Worm (Caenorhabditis elegans) whole organism, young adult: Measurements from ENCODE around the gene hlh-11.

Experiments used
- B0261.1 ChIP-seq: sonication (generic microtip); optimal IDR thresholded peaks from 2 replicates; lab custom pipeline; 2016; ENCODE audit warnings: mild to moderate bottlenecking, missing genetic modification characterization, moderate library complexity, missing compliant biosample characterization
- F39B2.1 ChIP-seq: fragments of 200-800 bp; sonication (Bioruptor generic); IDR thresholded peaks from 2 replicates; pipeline ENCODE4 v1.3.6; 2022; ENCODE audit warnings: missing genetic modification reagents, missing genetic modification characterization, missing compliant biosample characterization
- F57A8.1 ChIP-seq: fragments of 200-800 bp; sonication (Bioruptor generic); optimal IDR thresholded peaks from 2 replicates; lab custom pipeline; 2018; ENCODE audit warnings: mild to moderate bottlenecking, missing genetic modification characterization, moderate library complexity, missing compliant biosample characterization
- F57C9.4 ChIP-seq: sonication (generic microtip); optimal IDR thresholded peaks from 2 replicates; lab custom pipeline; 2017; ENCODE audit warnings: mild to moderate bottlenecking, missing genetic modification characterization, missing compliant biosample characterization
- T07F8.4 ChIP-seq: sonication (generic microtip); optimal IDR thresholded peaks from 2 replicates; lab custom pipeline; 2016; ENCODE audit warnings: mild to moderate bottlenecking, missing genetic modification characterization, moderate library complexity, missing compliant biosample characterization
- T26A5.8 ChIP-seq: sonication (generic microtip); optimal IDR thresholded peaks from 2 replicates; lab custom pipeline; 2016; ENCODE audit warnings: missing genetic modification characterization, missing compliant biosample characterization
- Y53G8AR.9 ChIP-seq: fragments of 200-800 bp; sonication (Bioruptor generic); conservative IDR thresholded peaks from 2 replicates; pipeline ENCODE4 v1.3.6; 2022; ENCODE audit warnings: missing genetic modification reagents, missing genetic modification characterization, missing compliant biosample characterization
- Y95B8A.8 ChIP-seq: fragments of 200-800 bp; sonication (Bioruptor generic); IDR thresholded peaks from 2 replicates; pipeline ENCODE4 v1.3.6; 2022; ENCODE audit warnings: missing genetic modification reagents, missing genetic modification characterization, missing compliant biosample characterization
- attf-5 ChIP-seq: fragments of 200-800 bp; sonication (Bioruptor generic); optimal IDR thresholded peaks from 2 replicates; lab custom pipeline; 2018; ENCODE audit warnings: mild to moderate bottlenecking, missing genetic modification characterization, missing compliant biosample characterization
- attf-6 ChIP-seq: fragments of 200-800 bp; sonication (Bioruptor generic); IDR thresholded peaks from 2 replicates; pipeline ENCODE4 v1.3.6; 2022; ENCODE audit warnings: missing genetic modification reagents, missing genetic modification characterization, missing compliant biosample characterization
- bed-2 ChIP-seq: fragments of 200-800 bp; sonication (Bioruptor generic); IDR thresholded peaks from 2 replicates; pipeline ENCODE4 v1.3.6; 2022; ENCODE audit warnings: missing genetic modification reagents, missing genetic modification characterization, missing compliant biosample characterization
- ceh-100 ChIP-seq: fragments of 200-800 bp; sonication (Bioruptor generic); IDR thresholded peaks from 2 replicates; pipeline ENCODE4 v1.3.6; 2022; ENCODE audit warnings: missing genetic modification reagents, missing genetic modification characterization, missing compliant biosample characterization
- ceh-27 ChIP-seq: fragments of 200-800 bp; sonication (Bioruptor generic); optimal IDR thresholded peaks from 2 replicates; lab custom pipeline; 2018; ENCODE audit warnings: mild to moderate bottlenecking, missing genetic modification characterization, moderate library complexity, missing compliant biosample characterization
- ceh-79 ChIP-seq: sonication (generic microtip); optimal IDR thresholded peaks from 2 replicates; lab custom pipeline; 2017; ENCODE audit warnings: mild to moderate bottlenecking, missing genetic modification characterization, missing compliant biosample characterization
- ceh-91 ChIP-seq: fragments of 200-800 bp; sonication (Bioruptor generic); IDR thresholded peaks from 2 replicates; pipeline ENCODE4 v1.3.6; 2022; ENCODE audit warnings: missing genetic modification reagents, missing genetic modification characterization, missing compliant biosample characterization
- chd-7 ChIP-seq: sonication (generic microtip); optimal IDR thresholded peaks from 2 replicates; lab custom pipeline; 2016; ENCODE audit warnings: mild to moderate bottlenecking, missing genetic modification characterization, moderate library complexity, missing compliant biosample characterization
- egl-18 ChIP-seq: fragments of 200-800 bp; sonication (Bioruptor generic); IDR thresholded peaks from 2 replicates; pipeline ENCODE4 v1.3.6; 2022; ENCODE audit warnings: missing genetic modification reagents, missing genetic modification characterization, missing compliant biosample characterization
- ekl-4 ChIP-seq: fragments of 200-800 bp; sonication (Bioruptor generic); IDR thresholded peaks from 2 replicates; pipeline ENCODE4 v1.3.6; 2022; ENCODE audit warnings: missing genetic modification reagents, missing genetic modification characterization, missing compliant biosample characterization
- gei-17 ChIP-seq: fragments of 200-800 bp; sonication (Bioruptor generic); optimal IDR thresholded peaks from 2 replicates; lab custom pipeline; 2018; ENCODE audit warnings: mild to moderate bottlenecking, missing genetic modification characterization, missing compliant biosample characterization
- hmg-20 ChIP-seq: fragments of 200-800 bp; sonication (Bioruptor generic); IDR thresholded peaks from 2 replicates; pipeline ENCODE4 v1.3.6; 2022; ENCODE audit warnings: missing genetic modification reagents, missing genetic modification characterization, missing compliant biosample characterization
- hrde-1 ChIP-seq: sonication (generic microtip); optimal IDR thresholded peaks from 2 replicates; lab custom pipeline; 2016; ENCODE audit warnings: missing genetic modification characterization, mild to moderate bottlenecking, missing compliant biosample characterization, moderate library complexity, missing genotype, missing genetic modification reagents, borderline replicate concordance
- lag-1 ChIP-seq: fragments of 200-800 bp; sonication (Bioruptor generic); IDR thresholded peaks from 2 replicates; pipeline ENCODE4 v1.3.6; 2022; ENCODE audit warnings: missing genetic modification reagents, missing genetic modification characterization, missing compliant biosample characterization
- lin-26 ChIP-seq: fragments of 200-800 bp; sonication (Bioruptor generic); IDR thresholded peaks from 2 replicates; pipeline ENCODE4 v1.3.6; 2022; ENCODE audit warnings: missing genetic modification reagents, missing genetic modification characterization, missing compliant biosample characterization
- lin-40 ChIP-seq: sonication (generic microtip); optimal IDR thresholded peaks from 2 replicates; lab custom pipeline; 2016; ENCODE audit warnings: missing genetic modification characterization, mild to moderate bottlenecking, missing compliant biosample characterization, missing genotype, missing genetic modification reagents
- lsy-27 ChIP-seq: sonication (generic microtip); optimal IDR thresholded peaks from 2 replicates; lab custom pipeline; 2017; ENCODE audit warnings: missing genetic modification characterization, mild to moderate bottlenecking, missing compliant biosample characterization, antibody characterized with exemption, missing genotype, borderline replicate concordance; ENCODE audit not compliant: insufficient read depth
- madf-3 ChIP-seq: fragments of 200-800 bp; sonication (Bioruptor generic); IDR thresholded peaks from 2 replicates; pipeline ENCODE4 v1.3.6; 2022; ENCODE audit warnings: missing genetic modification reagents, missing genetic modification characterization, missing compliant biosample characterization
- mel-28 ChIP-seq: sonication (generic microtip); optimal IDR thresholded peaks from 2 replicates; lab custom pipeline; 2016; ENCODE audit warnings: borderline replicate concordance, mild to moderate bottlenecking, missing genetic modification characterization, missing compliant biosample characterization
- nfyb-1 ChIP-seq: fragments of 200-800 bp; sonication (Bioruptor generic); IDR thresholded peaks from 2 replicates; pipeline ENCODE4 v1.3.6; 2022; ENCODE audit warnings: missing genetic modification reagents, missing genetic modification characterization, missing compliant biosample characterization
- nhr-120 ChIP-seq: fragments of 200-800 bp; sonication (Bioruptor generic); IDR thresholded peaks from 2 replicates; pipeline ENCODE4 v1.3.6; 2022; ENCODE audit warnings: missing genetic modification characterization, missing compliant biosample characterization
- nhr-27 ChIP-seq: fragments of 200-800 bp; sonication (Bioruptor generic); optimal IDR thresholded peaks from 2 replicates; lab custom pipeline; 2018; ENCODE audit warnings: mild to moderate bottlenecking, missing genetic modification characterization, moderate library complexity, missing compliant biosample characterization
- nhr-80 ChIP-seq: sonication (generic microtip); optimal IDR thresholded peaks from 2 replicates; lab custom pipeline; 2016; ENCODE audit warnings: missing genetic modification characterization, missing compliant biosample characterization
- rcor-1 ChIP-seq: fragments of 200-800 bp; sonication (Bioruptor generic); IDR thresholded peaks from 2 replicates; pipeline ENCODE4 v1.3.6; 2022; ENCODE audit warnings: missing genetic modification reagents, missing genetic modification characterization, missing compliant biosample characterization
- rec-8 ChIP-seq, 2 experiments: sonication (generic microtip); optimal IDR thresholded peaks; 2 replicates each; lab custom pipeline; 2016; ENCODE audit warnings: mild to moderate bottlenecking in 2 of 2, missing genetic modification characterization in 2 of 2, missing genetic modification reagents in 2 of 2, missing genotype in 2 of 2, missing biosample characterization in 1 of 2, missing compliant biosample characterization in 1 of 2, moderate library complexity in 1 of 2
- rpc-1 ChIP-seq, 2 experiments: fragments of 150-350 bp in 1 of 2; sonication (generic microtip) in 1 of 2; optimal IDR thresholded peaks; 2 replicates each; lab custom pipeline; 2014 to 2018; ENCODE audit warnings: missing biosample characterization in 1 of 2, missing genetic modification characterization in 1 of 2, missing genetic modification reagents in 1 of 2, missing genotype in 1 of 2
- sdz-38 ChIP-seq: sonication (generic microtip); optimal IDR thresholded peaks from 2 replicates; lab custom pipeline; 2016; ENCODE audit warnings: missing genotype, missing genetic modification characterization, missing compliant biosample characterization
- snpc-3.4 ChIP-seq: sonication (generic microtip); optimal IDR thresholded peaks from 2 replicates; lab custom pipeline; 2017; ENCODE audit warnings: missing genetic modification characterization, mild to moderate bottlenecking, missing compliant biosample characterization, antibody characterized with exemption, moderate library complexity, missing genotype, missing genetic modification reagents
- snpc-4 ChIP-seq, 5 experiments: fragments of 150-350 bp in 1 of 5; sonication (generic microtip) in 4 of 5; optimal IDR thresholded peaks; 2 replicates each; lab custom pipeline; 2014 to 2018; ENCODE audit warnings: missing genetic modification characterization in 5 of 5, missing biosample characterization in 3 of 5, antibody characterized with exemption in 2 of 5, mild to moderate bottlenecking in 2 of 5, missing compliant biosample characterization in 2 of 5, missing genotype in 2 of 5, moderate library complexity in 2 of 5, missing genetic modification reagents in 1 of 5
- somi-1 ChIP-seq: fragments of 200-800 bp; sonication (Bioruptor generic); optimal IDR thresholded peaks from 2 replicates; lab custom pipeline; 2018; ENCODE audit warnings: mild to moderate bottlenecking, missing genetic modification characterization, missing compliant biosample characterization
- sptf-2 ChIP-seq: fragments of 200-800 bp; sonication (Bioruptor generic); optimal IDR thresholded peaks from 2 replicates; lab custom pipeline; 2018; ENCODE audit warnings: mild to moderate bottlenecking, missing genetic modification characterization, missing compliant biosample characterization
- tbx-9 ChIP-seq: sonication (generic microtip); optimal IDR thresholded peaks from 2 replicates; lab custom pipeline; 2016; ENCODE audit warnings: borderline replicate concordance, missing genetic modification characterization, inconsistent platforms, missing compliant biosample characterization
- unc-130 ChIP-seq: sonication (generic microtip); optimal IDR thresholded peaks from 2 replicates; lab custom pipeline; 2016; ENCODE audit warnings: missing genetic modification reagents, missing genetic modification characterization, missing compliant biosample characterization
- unc-62 ChIP-seq: fragments of 150-350 bp; optimal IDR thresholded peaks from 2 replicates; lab custom pipeline; 2014; ENCODE audit warnings: missing biosample characterization, missing genetic modification reagents, missing genetic modification characterization
- zfh-2 ChIP-seq: fragments of 200-800 bp; sonication (Bioruptor generic); conservative IDR thresholded peaks from 2 replicates; pipeline ENCODE4 v1.3.6; 2022; ENCODE audit warnings: missing genetic modification reagents, missing genetic modification characterization, missing compliant biosample characterization
- zim-3 ChIP-seq: sonication (generic microtip); optimal IDR thresholded peaks from 2 replicates; lab custom pipeline; 2017; ENCODE audit warnings: mild to moderate bottlenecking, missing genetic modification characterization, moderate library complexity, missing compliant biosample characterization
- ztf-25 ChIP-seq: fragments of 200-800 bp; sonication (Bioruptor generic); IDR thresholded peaks from 2 replicates; pipeline ENCODE4 v1.3.6; 2022; ENCODE audit warnings: missing genetic modification reagents, missing genetic modification characterization, missing compliant biosample characterization
- ztf-26 ChIP-seq: sonication (generic microtip); optimal IDR thresholded peaks from 2 replicates; lab custom pipeline; 2017; ENCODE audit warnings: missing genetic modification characterization, missing compliant biosample characterization
- ztf-6 ChIP-seq: fragments of 200-800 bp; sonication (Bioruptor generic); IDR thresholded peaks from 2 replicates; pipeline ENCODE4 v1.3.6; 2022; ENCODE audit warnings: missing genetic modification reagents, missing genetic modification characterization, missing compliant biosample characterization

hlh-11 gene

ce11 chrIII:9629855-9630254 is 10.3 kb downstream of the hlh-11 start, which contains the start of gene rpac-19:
Gene rpac-19 (minus strand): TSS chrIII:9629885.
- TF ChIP-seq F57A8.1 = no peak
- TF ChIP-seq ceh-27 (GFP tag; lab: Kevin White, UChicago) = no peak
- TF ChIP-seq ztf-6 (GFP tag; lab: Robert Waterston, UW) = no peak
- peak; percentile 57 for TF ChIP-seq T26A5.8 (tag; lab: Kevin White, UChicago)
- TF ChIP-seq lin-40 = peak; percentile 58
- peak; percentile 30 for TF ChIP-seq mel-28 (tag; lab: Kevin White, UChicago)
- TF ChIP-seq attf-6 (GFP tag; lab: Robert Waterston, UW) = peak; percentile 60
- TF ChIP-seq unc-130 (GFP tag; lab: Kevin White, UChicago) = peak; percentile 78
- peak; percentile 53; the same call in 1 of the 2 replicates for TF ChIP-seq rcor-1 (GFP tag; lab: Robert Waterston, UW)
- TF ChIP-seq nhr-120 (GFP tag; lab: Robert Waterston, UW) = no peak
- TF ChIP-seq lsy-27 = no peak
- TF ChIP-seq zfh-2 = no peak
- TF ChIP-seq snpc-3.4 (tag; lab: Kevin White, UChicago) = peak; percentile 50
- no peak for TF ChIP-seq sptf-2 (GFP tag; lab: Kevin White, UChicago)
- peak; percentile 61 for TF ChIP-seq somi-1 (GFP tag; lab: Kevin White, UChicago)
- TF ChIP-seq rpc-1 (optimal IDR thresholded peaks at IDR 0.05; lab: Kevin White, UChicago) = peak; percentile 37
- TF ChIP-seq rpc-1 (tag; optimal IDR thresholded peaks at IDR 0.05; lab: Kevin White, UChicago) = no peak
- TF ChIP-seq nfyb-1 (GFP tag; lab: Robert Waterston, UW) = peak; percentile 83; the same call in 1 of the 2 replicates
- 0 out of 2 replicates have a peak, but pooled peaks have one; percentile 52 for TF ChIP-seq bed-2 (GFP tag; lab: Robert Waterston, UW)
- TF ChIP-seq nhr-27 (tag; lab: Kevin White, UChicago) = no peak
- TF ChIP-seq B0261.1 (tag; lab: Kevin White, UChicago) = no peak
- no peak for TF ChIP-seq sdz-38 (tag; lab: Kevin White, UChicago)
- peak; percentile 37 for TF ChIP-seq gei-17
- peak; percentile 79 for TF ChIP-seq attf-5
- TF ChIP-seq ztf-26 (tag; lab: Kevin White, UChicago) = peak; percentile 76
- TF ChIP-seq lag-1 (GFP tag; lab: Robert Waterston, UW) = no peak
- peak; percentile 42 for TF ChIP-seq zim-3 (tag; lab: Kevin White, UChicago)
- TF ChIP-seq T07F8.4 = peak; percentile 30
- no peak for TF ChIP-seq tbx-9 (tag; lab: Kevin White, UChicago)
- TF ChIP-seq unc-62 = no peak
- TF ChIP-seq hrde-1 (tag; lab: Kevin White, UChicago) = peak; percentile 79
- TF ChIP-seq F57C9.4 (tag; lab: Kevin White, UChicago) = peak; percentile 2
- TF ChIP-seq nhr-80 (tag; lab: Kevin White, UChicago) = peak; percentile 62
- TF ChIP-seq lin-26 (GFP tag; lab: Robert Waterston, UW) = 0 out of 2 replicates have a peak, but pooled peaks have one; percentile 43
- TF ChIP-seq F39B2.1 (GFP tag; lab: Robert Waterston, UW) = no peak
- TF ChIP-seq rec-8 (tag; optimal IDR thresholded peaks at IDR 0.05; lab: Kevin White, UChicago) = peak in 1 of 2 experiments; percentile 57
- TF ChIP-seq madf-3 (GFP tag; lab: Robert Waterston, UW) = peak; percentile 73; the same call in 1 of the 2 replicates
- TF ChIP-seq Y53G8AR.9 = peak; percentile 82; the same call in 1 of the 2 replicates
- TF ChIP-seq egl-18 (GFP tag; lab: Robert Waterston, UW) = no peak
- peak; percentile 90 for TF ChIP-seq Y95B8A.8 (GFP tag; lab: Robert Waterston, UW)
- TF ChIP-seq ceh-100 = peak; percentile 51; the same call in 1 of the 2 replicates
- no peak for TF ChIP-seq hmg-20 (GFP tag; lab: Robert Waterston, UW)
- TF ChIP-seq ceh-91 (GFP tag; lab: Robert Waterston, UW) = no peak
- 0 out of 2 replicates have a peak, but pooled peaks have one; percentile 56 for TF ChIP-seq ztf-25
- no peak for TF ChIP-seq snpc-4 (GFP tag; optimal IDR thresholded peaks at IDR 0.05; lab: Kevin White, UChicago)
- TF ChIP-seq snpc-4 (tag; optimal IDR thresholded peaks at IDR 0.05; lab: Kevin White, UChicago) = peak in 3 of 4 experiments; percentile 55 to 76 (median 58)
- peak; percentile 85 for TF ChIP-seq ceh-79 (tag; lab: Kevin White, UChicago)
- peak; percentile 61 for TF ChIP-seq chd-7 (tag; lab: Kevin White, UChicago)
- peak; percentile 82 for TF ChIP-seq ekl-4
